Fruit fly (Drosophila melanogaster): Measurements from ENCODE around the gene Nhe1.
A peak's percentile ranks its signal among the peaks of the same experiment; 100 is the strongest.

The Nhe1 gene

DNA sequence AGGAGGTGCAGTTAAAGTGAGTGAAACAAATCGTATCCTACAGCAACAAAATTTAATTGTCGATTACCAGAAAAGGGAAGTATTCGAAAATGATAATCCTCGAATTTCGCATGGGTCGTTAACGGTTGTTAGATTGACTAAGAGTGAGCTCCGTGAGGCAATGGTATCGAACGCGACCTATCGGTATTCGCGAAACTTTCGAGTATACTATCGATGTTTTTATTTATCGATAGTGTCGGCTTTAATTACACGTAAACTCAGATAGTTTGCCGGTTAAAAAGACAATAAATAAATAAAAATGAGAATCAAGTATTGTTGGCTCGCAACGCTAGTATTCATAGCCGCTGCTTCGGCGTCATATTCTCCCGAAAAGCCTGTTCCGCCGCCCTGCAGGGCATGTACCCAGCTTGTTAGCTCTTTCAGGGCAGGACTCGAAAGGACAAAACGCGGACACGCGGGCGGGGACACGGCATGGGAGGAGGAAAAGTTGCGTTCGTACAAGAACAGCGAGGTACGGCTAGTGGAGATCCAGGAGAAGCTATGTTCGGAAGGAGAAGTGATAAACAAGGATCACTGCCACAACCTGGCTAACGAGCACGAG lies 4.3 kb downstream of the Nhe1 start, which contains the start of gene Creld (continued):
- TF ChIP-seq Fer2 (tag; optimal IDR thresholded peaks at IDR 0.05) (no peak), trem (tag; optimal IDR thresholded peaks at IDR 0.05) (peak; percentile 58), CG30020 (tag; optimal IDR thresholded peaks at IDR 0.05) (peak; percentile 22), Dad (GFP tag; optimal IDR thresholded peaks at IDR 0.05) (no peak), lbe (GFP tag; optimal IDR thresholded peaks at IDR 0.05) (peak; percentile 61), ERR (GFP tag; optimal IDR thresholded peaks at IDR 0.05) (no peak), rib (GFP tag; IDR thresholded peaks at IDR 0.05) (peak; percentile 35; the same call in 1 of the 2 replicates), CG14860 (GFP tag; IDR thresholded peaks at IDR 0.05; ENCODE audit: partially characterized antibody) (peak; percentile 100), CTCF (GFP tag; optimal IDR thresholded peaks at IDR 0.05) (peak; percentile 40), kay (GFP tag; optimal IDR thresholded peaks at IDR 0.05) (peak; percentile 11), MESR4 (GFP tag; optimal IDR thresholded peaks at IDR 0.05) (peak; percentile 42), Sin3A (optimal IDR thresholded peaks at IDR 0.05) (peak; percentile 60), Bteb2 (GFP tag; optimal IDR thresholded peaks at IDR 0.05) (no peak), CG13296 (GFP tag; optimal IDR thresholded peaks at IDR 0.05) (no peak), CG10147 (GFP tag; optimal IDR thresholded peaks at IDR 0.05) (no peak), CG6765 (GFP tag; optimal IDR thresholded peaks at IDR 0.05) (no peak), seq (GFP tag; IDR thresholded peaks at IDR 0.05) (no peak), Mrtf (GFP tag; IDR thresholded peaks at IDR 0.05) (no peak), gfzf (GFP tag; optimal IDR thresholded peaks at IDR 0.05) (peak; percentile 41), mld (GFP tag; IDR thresholded peaks at IDR 0.05; ENCODE audit: partially characterized antibody) (peak; percentile 100), CG4707 (GFP tag; optimal IDR thresholded peaks at IDR 0.05) (no peak), onecut (GFP tag; IDR thresholded peaks at IDR 0.05) (no peak), gcm (GFP tag; optimal IDR thresholded peaks at IDR 0.05) (no peak), CG7372 (GFP tag; IDR thresholded peaks at IDR 0.05) (no peak), ci (GFP tag; IDR thresholded peaks at IDR 0.05) (no peak), H2.0 (GFP tag; IDR thresholded peaks at IDR 0.05) (no peak)

DNA sequence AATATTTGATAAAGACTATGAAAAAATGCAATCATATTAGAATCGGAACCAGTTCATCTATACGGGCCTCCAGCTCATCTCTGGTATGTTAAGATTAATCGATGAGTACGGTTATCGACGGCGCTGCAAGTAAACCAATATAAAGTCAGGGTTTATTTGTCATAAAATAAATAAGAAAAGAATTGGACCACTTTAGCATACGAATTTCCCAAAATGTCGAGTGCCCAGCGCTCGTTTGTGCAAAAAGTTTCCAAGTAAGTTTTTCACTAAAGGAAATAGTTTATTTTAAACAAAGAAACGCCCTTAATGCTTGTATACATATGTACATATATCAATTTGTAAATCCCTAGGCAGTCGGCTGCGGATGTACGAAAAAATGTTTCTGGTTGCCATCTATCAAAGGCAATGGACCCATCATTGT lies 11.9 kb downstream of the Nhe1 start, which contains the start of gene Zir:
Gene Zir, plus strand, starts transcription at position 101 of the 421 bp plus-strand sequence.
- TF ChIP-seq prd (optimal IDR thresholded peaks at IDR 0.05) = no peak
- no peak for TF ChIP-seq prd (GFP tag; IDR thresholded peaks at IDR 0.05)
- TF ChIP-seq MBD-R2 (GFP tag; IDR thresholded peaks at IDR 0.05) = peak; percentile 35; the same call in 1 of the 2 replicates
- no peak for TF ChIP-seq CG4424 (GFP tag; optimal IDR thresholded peaks at IDR 0.05)
- TF ChIP-seq slp2 (GFP tag; optimal IDR thresholded peaks at IDR 0.05) = no peak
- TF ChIP-seq zen2 (GFP tag; IDR thresholded peaks at IDR 0.05; ENCODE audit: partially characterized antibody) = peak; percentile 10; the same call in 1 of the 3 replicates
- TF ChIP-seq MESR4 (GFP tag; optimal IDR thresholded peaks at IDR 0.05) = peak; percentile 74
- no peak for TF ChIP-seq pan (optimal IDR thresholded peaks at IDR 0.05)
- TF ChIP-seq pan (GFP tag; optimal IDR thresholded peaks at IDR 0.05 in 1 of 2, IDR thresholded peaks at IDR 0.05 in 1 of 2) = no peak
- no peak for TF ChIP-seq scrt (GFP tag; optimal IDR thresholded peaks at IDR 0.05)
- TF ChIP-seq CG18764 (GFP tag; optimal IDR thresholded peaks at IDR 0.05) = no peak
- no peak for TF ChIP-seq CG2889 (GFP tag; IDR thresholded peaks at IDR 0.05)
- peak; percentile 3 for TF ChIP-seq CG30403 (GFP tag; optimal IDR thresholded peaks at IDR 0.05)
- no peak for TF ChIP-seq CG4854 (GFP tag; optimal IDR thresholded peaks at IDR 0.05)
- TF ChIP-seq klu (GFP tag; IDR thresholded peaks at IDR 0.05) = no peak
- TF ChIP-seq CG10431 (GFP tag; optimal IDR thresholded peaks at IDR 0.05) = no peak
- TF ChIP-seq CG2120 (GFP tag; optimal IDR thresholded peaks at IDR 0.05) = peak; percentile 49
- TF ChIP-seq CG7556 (GFP tag; optimal IDR thresholded peaks at IDR 0.05) = no peak
- peak; percentile 61; the same call in 2 of the 3 replicates for TF ChIP-seq CG7963 (GFP tag; IDR thresholded peaks at IDR 0.05; ENCODE audit: partially characterized antibody)
- TF ChIP-seq CG17912 (GFP tag; optimal IDR thresholded peaks at IDR 0.05) = peak; percentile 34
- TF ChIP-seq Rfx (GFP tag; IDR thresholded peaks at IDR 0.05) = no peak
- peak; percentile 26 for TF ChIP-seq CG12659 (GFP tag; optimal IDR thresholded peaks at IDR 0.05)
- no peak for TF ChIP-seq shn (GFP tag; optimal IDR thresholded peaks at IDR 0.05)
- TF ChIP-seq H2.0 (GFP tag; IDR thresholded peaks at IDR 0.05) = no peak
- peak; percentile 72 for TF ChIP-seq Dref (GFP tag; IDR thresholded peaks at IDR 0.05)
- no peak for TF ChIP-seq gsb (GFP tag; IDR thresholded peaks at IDR 0.05)
- peak; percentile 14 for TF ChIP-seq BtbVII (GFP tag; optimal IDR thresholded peaks at IDR 0.05)
- TF ChIP-seq CG7928 (GFP tag; optimal IDR thresholded peaks at IDR 0.05) = peak; percentile 7

All from whole organism, embryonic.